Fruit fly (Drosophila melanogaster) whole organism, adult: ENCODE results near the gene meru.

Source experiments
- CG11617 ChIP-seq: fragments of 200-800 bp; sonication (Bioruptor generic); optimal IDR thresholded peaks from 2 replicates; lab custom pipeline; 2017; ENCODE audit warnings: mild to moderate bottlenecking, missing biosample characterization, missing genetic modification reagents, missing genetic modification characterization
- CG12768 ChIP-seq: fragments of 200-800 bp; sonication (Bioruptor generic); optimal IDR thresholded peaks from 2 replicates; lab custom pipeline; 2017; ENCODE audit warnings: missing biosample characterization, missing genetic modification characterization, mild to moderate bottlenecking, moderate library complexity, missing genetic modification reagents
- CG14711 ChIP-seq: fragments of 200-800 bp; sonication (Bioruptor generic); optimal IDR thresholded peaks from 2 replicates; lab custom pipeline; 2018; ENCODE audit warnings: missing biosample characterization, mild to moderate bottlenecking, missing genetic modification characterization, moderate library complexity
- CG1620 ChIP-seq: fragments of 200-800 bp; sonication (Bioruptor generic); optimal IDR thresholded peaks from 2 replicates; lab custom pipeline; 2016; ENCODE audit warnings: missing biosample characterization, missing genetic modification characterization
- CG33017 ChIP-seq: fragments of 200-800 bp; sonication (Bioruptor generic); optimal IDR thresholded peaks from 2 replicates; lab custom pipeline; 2018; ENCODE audit warnings: missing biosample characterization, mild to moderate bottlenecking, missing genetic modification characterization, moderate library complexity
- CG5204 ChIP-seq: fragments of 200-800 bp; sonication (Bioruptor generic); optimal IDR thresholded peaks from 2 replicates; lab custom pipeline; 2016; ENCODE audit warnings: missing biosample characterization, missing genetic modification characterization
- CG7045 ChIP-seq: fragments of 200-800 bp; sonication (Bioruptor generic); optimal IDR thresholded peaks from 2 replicates; lab custom pipeline; 2017; ENCODE audit warnings: missing biosample characterization, mild to moderate bottlenecking, missing genetic modification characterization
- CG7101 ChIP-seq: fragments of 200-800 bp; sonication (Bioruptor generic); optimal IDR thresholded peaks from 2 replicates; lab custom pipeline; 2018; ENCODE audit warnings: missing biosample characterization, mild to moderate bottlenecking, missing genetic modification characterization, moderate library complexity
- Clk ChIP-seq: fragments of 200-800 bp; sonication (Bioruptor generic); optimal IDR thresholded peaks from 2 replicates; lab custom pipeline; 2017; ENCODE audit warnings: missing biosample characterization, missing genetic modification characterization
- Crg-1 ChIP-seq: fragments of 200-800 bp; sonication (Bioruptor generic); optimal IDR thresholded peaks from 2 replicates; lab custom pipeline; 2016; ENCODE audit warnings: missing biosample characterization, missing genetic modification characterization
- Hr96 ChIP-seq: fragments of 200-800 bp; sonication (Bioruptor generic); optimal IDR thresholded peaks from 2 replicates; lab custom pipeline; 2016; ENCODE audit warnings: missing biosample characterization, missing genetic modification characterization
- Mnt ChIP-seq: fragments of 200-800 bp; sonication (Bioruptor generic); optimal IDR thresholded peaks from 2 replicates; lab custom pipeline; 2016; ENCODE audit warnings: missing biosample characterization, mild to moderate bottlenecking, missing genetic modification characterization
- bab1 ChIP-seq: fragments of 200-800 bp; sonication (Bioruptor generic); optimal IDR thresholded peaks from 3 replicates; lab custom pipeline; 2019; ENCODE audit warnings: missing biosample characterization, mild to moderate bottlenecking, missing genetic modification characterization, moderate library complexity
- cic ChIP-seq: fragments of 200-800 bp; sonication (Bioruptor generic); optimal IDR thresholded peaks from 2 replicates; lab custom pipeline; 2017; ENCODE audit warnings: missing biosample characterization, mild to moderate bottlenecking, missing genetic modification characterization, moderate library complexity
- cnc ChIP-seq, 2 experiments: fragments of >200 bp; optimal IDR thresholded peaks; 2 replicates each; lab custom pipeline; 2017
- kay ChIP-seq: fragments of 200-800 bp; sonication (Bioruptor generic); peaks from one replicate; lab custom pipeline; 2016; ENCODE audit warnings: missing biosample characterization, missing genetic modification characterization, borderline replicate concordance
- ovo ChIP-seq: fragments of 200-800 bp; sonication (Bioruptor generic); optimal IDR thresholded peaks from 2 replicates; lab custom pipeline; 2016; ENCODE audit warnings: missing biosample characterization, missing genetic modification characterization
- pad ChIP-seq: fragments of 200-800 bp; sonication (Bioruptor generic); optimal IDR thresholded peaks from 3 replicates; lab custom pipeline; 2017; ENCODE audit warnings: missing biosample characterization, missing genetic modification characterization, mild to moderate bottlenecking, moderate library complexity, missing genetic modification reagents
- tj ChIP-seq: fragments of 200-800 bp; sonication (Bioruptor generic); optimal IDR thresholded peaks from 3 replicates; lab custom pipeline; 2017; ENCODE audit warnings: missing biosample characterization, mild to moderate bottlenecking, missing genetic modification characterization, moderate library complexity
- toe ChIP-seq: fragments of 200-800 bp; sonication (Bioruptor generic); optimal IDR thresholded peaks from 2 replicates; lab custom pipeline; 2016; ENCODE audit warnings: missing biosample characterization, missing genetic modification characterization

Gene meru

dm6 chr3L:15825493-15826209 lies 18.2 kb downstream of the meru start:
- TF ChIP-seq cic (peak; percentile 96), tj (GFP tag; lab: Kevin White, UChicago) (peak; percentile 93), CG14711 (peak; percentile 34), CG5204 (no peak), Crg-1 (peak; percentile 7), CG7045 (no peak), CG7101 (peak; percentile 30)

DNA sequence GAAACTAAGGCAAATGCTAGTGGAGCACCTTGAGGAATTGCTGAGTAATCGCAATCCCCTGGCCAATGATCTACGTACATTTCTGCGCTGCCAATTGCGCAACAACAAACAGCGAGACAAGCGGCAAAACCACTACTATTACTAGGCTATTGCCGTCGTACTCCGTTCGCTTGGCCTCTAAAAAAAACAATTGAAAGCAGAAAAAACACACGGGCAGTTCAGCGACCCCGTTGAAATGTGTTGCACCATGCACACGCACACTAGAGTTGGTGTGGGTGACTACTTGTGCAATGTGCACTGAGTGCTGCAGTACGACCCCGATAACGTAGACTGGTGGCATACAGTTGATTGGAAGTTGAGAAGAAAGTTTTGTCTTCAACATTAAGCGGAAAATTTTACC lies 19.3 kb downstream of the meru start:
- no peak for TF ChIP-seq CG5204
- TF ChIP-seq kay = no peak
- peak; percentile 37 for TF ChIP-seq cic
- peak; percentile 73 for TF ChIP-seq tj (GFP tag; lab: Kevin White, UChicago)
- TF ChIP-seq Mnt = peak; percentile 20
- TF ChIP-seq cnc (optimal IDR thresholded peaks at IDR 0.05; lab: Kevin White, UChicago) = peak; percentile 41 to 90

DNA sequence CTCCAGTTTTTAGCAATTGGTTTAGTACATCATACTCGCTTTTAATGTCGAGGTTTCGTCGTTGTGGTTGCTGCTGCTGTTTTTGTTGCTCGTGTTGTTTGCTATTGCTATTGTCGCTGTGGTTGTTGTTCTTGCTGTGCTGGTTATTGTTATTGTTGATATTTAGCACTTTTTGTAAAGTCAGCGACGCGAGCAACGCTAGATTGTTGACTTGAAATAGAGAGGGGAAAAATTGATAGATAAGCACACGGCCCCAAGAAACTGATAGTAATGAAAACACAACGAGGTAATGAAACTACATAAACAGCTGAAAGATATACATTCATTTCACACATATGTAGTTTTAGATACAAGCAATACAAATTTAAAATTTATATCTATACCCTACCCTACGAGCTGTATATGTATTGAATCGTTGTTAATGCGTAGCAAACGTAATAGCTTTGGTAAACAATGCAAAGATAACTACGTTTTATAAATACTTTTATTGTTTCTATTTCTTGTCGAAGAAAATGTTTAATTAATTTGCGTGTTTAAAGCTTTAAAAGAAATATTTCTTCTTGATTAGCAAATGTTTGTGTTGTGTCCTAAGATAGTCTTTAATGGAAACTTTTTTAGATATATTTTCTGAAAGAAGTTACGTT lies 20.0 kb downstream of the meru start:
- TF ChIP-seq CG12768 (GFP tag; lab: Kevin White, UChicago) (no peak), cic (peak; percentile 68), Crg-1 (no peak), CG5204 (no peak), Mnt (peak; percentile 31), CG1620 (GFP tag; lab: Kevin White, UChicago) (no peak), tj (GFP tag; lab: Kevin White, UChicago) (peak; percentile 51), toe (GFP tag; lab: Kevin White, UChicago) (no peak), CG14711 (no peak), CG11617 (GFP tag; lab: Kevin White, UChicago) (no peak), ovo (GFP tag; lab: Kevin White, UChicago) (peak; percentile 31), Clk (no peak), pad (GFP tag; lab: Kevin White, UChicago) (peak; percentile 89), CG33017 (tag; lab: Kevin White, UChicago) (no peak), Hr96 (GFP tag; lab: Kevin White, UChicago) (no peak), CG7045 (no peak), cnc (optimal IDR thresholded peaks at IDR 0.05; lab: Kevin White, UChicago) (no peak), kay (peak; percentile 89), bab1 (GFP tag; lab: Kevin White, UChicago) (no peak), CG7101 (peak; percentile 25)

dm6 chr3L:15816714-15817113 lies 27.1 kb downstream of the meru start, which contains the start of gene CkIIalpha-i1:
TSS of gene CkIIalpha-i1 (plus strand) at chr3L:15816979.
- no peak for TF ChIP-seq CG33017 (tag; lab: Kevin White, UChicago)
- peak; percentile 84 for TF ChIP-seq kay

DNA sequence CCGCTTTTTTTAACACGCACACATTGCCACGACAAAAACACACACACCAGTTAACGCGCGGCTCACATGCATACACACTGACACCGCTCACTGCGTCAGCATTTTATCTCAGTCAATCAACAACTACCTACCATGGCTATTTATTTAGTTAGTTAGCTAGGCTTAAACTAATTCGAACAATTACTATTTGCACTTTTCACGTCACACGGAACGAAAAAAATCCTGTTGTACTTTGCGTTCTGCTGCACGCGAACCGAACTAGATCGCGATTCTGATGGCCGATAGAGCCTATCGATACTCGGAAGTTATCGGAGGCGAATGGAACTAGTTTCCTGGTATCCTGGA lies 27.7 kb downstream of the meru start, which contains the start of gene fwe:
Gene fwe (minus strand): TSS at position 268 of the 345 bp plus-strand sequence.
- TF ChIP-seq tj (GFP tag; lab: Kevin White, UChicago) (peak; percentile 73), Mnt (peak; percentile 9), CG5204 (no peak), bab1 (GFP tag; lab: Kevin White, UChicago) (peak; percentile 46)

- TF ChIP-seq CG7101 (peak; percentile 47), CG33017 (tag; lab: Kevin White, UChicago) (peak; percentile 74), pad (GFP tag; lab: Kevin White, UChicago) (peak; percentile 47), CG11617 (GFP tag; lab: Kevin White, UChicago) (peak; percentile 43), bab1 (GFP tag; lab: Kevin White, UChicago) (no peak), CG7045 (peak; percentile 64), kay (peak; percentile 71), CG12768 (GFP tag; lab: Kevin White, UChicago) (peak; percentile 39), CG1620 (GFP tag; lab: Kevin White, UChicago) (no peak), CG14711 (peak; percentile 62)
Measured at dm6 chr3L:15815353-15816142, 28.3 kb downstream of the meru start.

dm6 chr3L:15813988-15814387 lies 29.9 kb downstream of the meru start:
- TF ChIP-seq Crg-1 = no peak
- TF ChIP-seq kay = peak; percentile 75
- TF ChIP-seq CG33017 (tag; lab: Kevin White, UChicago) = no peak
